2 worm cellular contexts compared by ENCODE assay signal in genomic region chrII:4673242-4673641, ce11.
TF ChIP-seq lines count a peak whose summit lies in the region.

No protein-coding gene starts in this region.

TF ChIP-seq in whole organism, L4 larva, 104 proteins besides CTCF, POLR2A, EP300 and RAD21:
- TF ChIP-seq set-16 (GFP tag; IDR thresholded peaks at IDR 0.05; lab: Robert Waterston, UW) (peak; percentile 72), duxl-1 (tag; optimal IDR thresholded peaks at IDR 0.05; lab: Kevin White, UChicago; ENCODE audit: poor library complexity) (no peak), mxl-2 (GFP tag; conservative IDR thresholded peaks at IDR 0.05; lab: Robert Waterston, UW) (0 out of 2 replicates have a peak, but pooled peaks have one; percentile 2)

TF ChIP-seq in whole organism, young adult, 124 proteins besides CTCF, POLR2A, EP300 and RAD21:
- no peak for TF ChIP-seq egl-44 (GFP tag; IDR thresholded peaks at IDR 0.05; lab: Robert Waterston, UW)
- peak; percentile 64 for TF ChIP-seq zfh-2 (GFP tag; conservative IDR thresholded peaks at IDR 0.05; lab: Robert Waterston, UW)
